Fruit fly (Drosophila melanogaster) whole organism, pupa: ENCODE data around the gene CG31821.

ENCODE experiments used
- CG12605 ChIP-seq: fragments of 200-800 bp; sonication (Bioruptor generic); IDR thresholded peaks from 2 replicates; pipeline ENCODE4 v1.3.6; 2022; ENCODE audit warnings: missing biosample characterization, missing genetic modification characterization
- CG13204 ChIP-seq: fragments of 200-800 bp; sonication (Bioruptor generic); optimal IDR thresholded peaks from 2 replicates; lab custom pipeline; 2018; ENCODE audit warnings: missing biosample characterization, mild to moderate bottlenecking, missing genetic modification characterization, moderate library complexity
- CG14655 ChIP-seq: fragments of 200-800 bp; sonication (Bioruptor generic); optimal IDR thresholded peaks from 3 replicates; lab custom pipeline; 2017; ENCODE audit warnings: mild to moderate bottlenecking, missing biosample characterization, missing genetic modification reagents, missing genetic modification characterization
- CG17806 ChIP-seq: fragments of 200-800 bp; sonication (Bioruptor generic); optimal IDR thresholded peaks from 2 replicates; lab custom pipeline; 2018; ENCODE audit warnings: missing biosample characterization, mild to moderate bottlenecking, missing genetic modification characterization, moderate library complexity
- CG32121 ChIP-seq: fragments of 200-800 bp; sonication (Bioruptor generic); IDR thresholded peaks from 2 replicates; pipeline ENCODE4 v1.3.6; 2022; ENCODE audit warnings: missing biosample characterization, missing genetic modification characterization
- CG34367 ChIP-seq: fragments of 200-800 bp; sonication (Bioruptor generic); optimal IDR thresholded peaks from 2 replicates; lab custom pipeline; 2018; ENCODE audit warnings: missing biosample characterization, mild to moderate bottlenecking, missing genetic modification characterization
- CG8301 ChIP-seq: fragments of 200-800 bp; sonication (Bioruptor generic); optimal IDR thresholded peaks from 2 replicates; lab custom pipeline; 2018; ENCODE audit warnings: missing biosample characterization, mild to moderate bottlenecking, missing genetic modification characterization
- CG9948 ChIP-seq: fragments of 200-800 bp; sonication (Bioruptor generic); optimal IDR thresholded peaks from 2 replicates; lab custom pipeline; 2018; ENCODE audit warnings: missing biosample characterization, mild to moderate bottlenecking, missing genetic modification characterization, moderate library complexity
- D1 ChIP-seq: fragments of 200-800 bp; sonication (Bioruptor generic); optimal IDR thresholded peaks from 2 replicates; lab custom pipeline; 2018; ENCODE audit warnings: missing biosample characterization, mild to moderate bottlenecking, missing genetic modification characterization, moderate library complexity
- Pif1B ChIP-seq: fragments of 200-800 bp; sonication (Bioruptor generic); optimal IDR thresholded peaks from 3 replicates; lab custom pipeline; 2016; ENCODE audit warnings: missing biosample characterization, missing genetic modification characterization
- Snoo ChIP-seq: fragments of 200-800 bp; sonication (Bioruptor generic); optimal IDR thresholded peaks from 3 replicates; lab custom pipeline; 2017; ENCODE audit warnings: missing biosample characterization, mild to moderate bottlenecking, missing genetic modification characterization, inconsistent platforms
- fd96Ca ChIP-seq: fragments of 200-800 bp; sonication (Bioruptor generic); IDR thresholded peaks from 3 replicates; pipeline ENCODE4 v1.3.6; 2022; ENCODE audit warnings: missing biosample characterization, missing genetic modification characterization
- gl ChIP-seq: fragments of 200-800 bp; sonication (Bioruptor generic); optimal IDR thresholded peaks from 2 replicates; lab custom pipeline; 2018; ENCODE audit warnings: missing biosample characterization, mild to moderate bottlenecking, missing genetic modification characterization

- no peak for TF ChIP-seq fd96Ca (GFP tag; lab: Robert Waterston, UW)
- TF ChIP-seq Snoo (tag; lab: Kevin White, UChicago): no peak
- TF ChIP-seq CG32121: no peak
- TF ChIP-seq Pif1B (GFP tag; lab: Kevin White, UChicago): no peak
- no peak for TF ChIP-seq CG14655 (GFP tag; lab: Kevin White, UChicago)
- no peak for TF ChIP-seq gl (tag; lab: Kevin White, UChicago)
- TF ChIP-seq CG8301 (tag; lab: Kevin White, UChicago): no peak
- TF ChIP-seq CG17806: no peak
- TF ChIP-seq CG12605 (GFP tag; lab: Robert Waterston, UW): no peak
- no peak for TF ChIP-seq D1
- no peak for TF ChIP-seq CG13204 (GFP tag; lab: Kevin White, UChicago)
- TF ChIP-seq CG9948: no peak
- TF ChIP-seq CG34367: no peak
Observed at dm6 chr2L:15895154-15895553, 7.1 kb downstream of the CG31821 start, which contains the start of gene CG31735.
